Fruit fly (Drosophila melanogaster) whole organism, embryonic: ENCODE data around the gene Hr4.
A peak's percentile ranks its signal among the peaks of the same experiment; 100 is the strongest.

ENCODE experiments used
- ATbp ChIP-seq: fragments of 200-800 bp; sonication (Bioruptor generic); optimal IDR thresholded peaks from 2 replicates; lab custom pipeline; 2017; ENCODE audit warnings: missing biosample characterization, mild to moderate bottlenecking, missing genetic modification characterization, missing genetic modification reagents
- Blimp-1 ChIP-seq: fragments of 200-800 bp; sonication (Bioruptor generic); optimal IDR thresholded peaks from 3 replicates; lab custom pipeline; 2018; ENCODE audit warnings: missing biosample characterization, missing genetic modification characterization, mild to moderate bottlenecking, moderate library complexity, missing genetic modification reagents
- CG12219 ChIP-seq: fragments of 200-800 bp; sonication (Bioruptor generic); optimal IDR thresholded peaks from 3 replicates; lab custom pipeline; 2018; ENCODE audit warnings: missing biosample characterization, mild to moderate bottlenecking, missing genetic modification characterization
- CG12769 ChIP-seq: fragments of 200-800 bp; sonication (Bioruptor generic); optimal IDR thresholded peaks from 2 replicates; lab custom pipeline; 2019; ENCODE audit warnings: missing biosample characterization, mild to moderate bottlenecking, missing genetic modification characterization, moderate library complexity
- CG12942 ChIP-seq: fragments of 200-800 bp; sonication (Bioruptor generic); optimal IDR thresholded peaks from 3 replicates; lab custom pipeline; 2016; ENCODE audit warnings: missing biosample characterization, missing genetic modification characterization
- CG13287 ChIP-seq: fragments of 200-800 bp; sonication (Bioruptor generic); IDR thresholded peaks from 2 replicates; pipeline ENCODE4 v1.3.6; 2022; ENCODE audit warnings: missing biosample characterization, missing genetic modification characterization; ENCODE audit not compliant: partially characterized antibody
- CG13424 ChIP-seq: fragments of 200-800 bp; sonication (Bioruptor generic); optimal IDR thresholded peaks from 2 replicates; lab custom pipeline; 2019; ENCODE audit warnings: missing biosample characterization, mild to moderate bottlenecking, missing genetic modification characterization, moderate library complexity
- CG1603 ChIP-seq: fragments of 200-800 bp; sonication (Bioruptor generic); optimal IDR thresholded peaks from 2 replicates; lab custom pipeline; 2019; ENCODE audit warnings: missing biosample characterization, mild to moderate bottlenecking, missing genetic modification characterization, moderate library complexity
- CG1792 ChIP-seq: fragments of 200-800 bp; sonication (Bioruptor generic); optimal IDR thresholded peaks from 2 replicates; lab custom pipeline; 2016; ENCODE audit warnings: missing biosample characterization, missing genetic modification characterization
- CG4854 ChIP-seq: fragments of 200-800 bp; sonication (Bioruptor generic); optimal IDR thresholded peaks from 2 replicates; lab custom pipeline; 2016; ENCODE audit warnings: missing biosample characterization, missing genetic modification characterization, inconsistent platforms
- D ChIP-seq, 2 experiments: fragments of 200-800 bp in 1 of 2; fragments of >200 bp in 1 of 2; sonication (Bioruptor generic) in 1 of 2; optimal IDR thresholded peaks; 2 replicates in 1 of 2; 3 replicates in 1 of 2; lab custom pipeline; 2017; ENCODE audit warnings: mild to moderate bottlenecking in 1 of 2, missing biosample characterization in 1 of 2, missing genetic modification characterization in 1 of 2, missing genetic modification reagents in 1 of 2
- Drgx ChIP-seq: fragments of 200-800 bp; sonication (Bioruptor generic); IDR thresholded peaks from 2 replicates; pipeline ENCODE4 v1.3.6; 2022; ENCODE audit warnings: missing biosample characterization, missing genetic modification characterization
- Eip74EF ChIP-seq, 2 experiments: fragments of 200-800 bp in 1 of 2; fragments of >200 bp in 1 of 2; sonication (Bioruptor generic) in 1 of 2; optimal IDR thresholded peaks; 2 replicates each; lab custom pipeline; 2017 to 2019; ENCODE audit warnings: missing biosample characterization in 2 of 2, missing genetic modification characterization in 2 of 2, mild to moderate bottlenecking in 1 of 2, moderate library complexity in 1 of 2
- Hr3 ChIP-seq: fragments of 200-800 bp; sonication (Bioruptor generic); optimal IDR thresholded peaks from 3 replicates; lab custom pipeline; 2016; ENCODE audit warnings: missing biosample characterization, missing genetic modification characterization
- Hr51 ChIP-seq, 2 experiments: fragments of 200-800 bp; sonication (Bioruptor generic); optimal IDR thresholded peaks; 2 replicates in 1 of 2; 3 replicates in 1 of 2; lab custom pipeline; 2016 to 2018; ENCODE audit warnings: missing biosample characterization in 2 of 2, missing genetic modification characterization in 2 of 2, mild to moderate bottlenecking in 1 of 2, moderate library complexity in 1 of 2
- Med ChIP-seq: fragments of 200-800 bp; sonication (Bioruptor generic); peaks from one replicate; lab custom pipeline; 2016; ENCODE audit warnings: missing biosample characterization, missing genetic modification characterization, mild to moderate bottlenecking, inconsistent platforms, moderate library complexity
- Nf-YC ChIP-seq: fragments of 200-800 bp; optimal IDR thresholded peaks from 3 replicates; lab custom pipeline; 2019; ENCODE audit warnings: missing biosample characterization, mild to moderate bottlenecking, missing genetic modification characterization, moderate library complexity
- PHDP ChIP-seq: fragments of 200-800 bp; sonication (Bioruptor generic); optimal IDR thresholded peaks from 3 replicates; lab custom pipeline; 2018; ENCODE audit warnings: missing biosample characterization, mild to moderate bottlenecking, missing genetic modification characterization, moderate library complexity
- bsh ChIP-seq, 2 experiments: fragments of 200-800 bp; sonication (Bioruptor generic); optimal IDR thresholded peaks; 2 replicates each; lab custom pipeline; 2017 to 2018; ENCODE audit warnings: mild to moderate bottlenecking in 2 of 2, missing biosample characterization in 2 of 2, missing genetic modification characterization in 2 of 2, moderate library complexity in 1 of 2
- cas ChIP-seq: fragments of 200-800 bp; sonication (Bioruptor generic); IDR thresholded peaks from 2 replicates; pipeline ENCODE4 v1.3.6; 2022; ENCODE audit warnings: missing biosample characterization, missing genetic modification characterization
- ci ChIP-seq: fragments of 200-800 bp; sonication (Bioruptor generic); IDR thresholded peaks from 3 replicates; pipeline ENCODE4 v1.3.6; 2022; ENCODE audit warnings: missing biosample characterization, missing genetic modification characterization
- crol ChIP-seq: fragments of 200-800 bp; sonication (Bioruptor generic); IDR thresholded peaks from 2 replicates; pipeline ENCODE4 v1.3.6; 2022; ENCODE audit warnings: missing biosample characterization, missing genetic modification characterization
- dati ChIP-seq: fragments of 200-800 bp; sonication (Bioruptor generic); IDR thresholded peaks from 2 replicates; pipeline ENCODE4 v1.3.6; 2022; ENCODE audit warnings: missing biosample characterization, missing genetic modification characterization
- gt ChIP-seq: fragments of 200-800 bp; sonication (Bioruptor generic); IDR thresholded peaks from 2 replicates; pipeline ENCODE4 v1.3.6; 2022; ENCODE audit warnings: missing biosample characterization, missing genetic modification characterization
- hb ChIP-seq: fragments of 200-800 bp; sonication (Bioruptor generic); IDR thresholded peaks from 3 replicates; pipeline ENCODE4 v1.3.6; 2022; ENCODE audit warnings: missing biosample characterization, missing genetic modification characterization; ENCODE audit not compliant: partially characterized antibody
- kay ChIP-seq: fragments of 200-800 bp; sonication (Bioruptor generic); optimal IDR thresholded peaks from 2 replicates; lab custom pipeline; 2016; ENCODE audit warnings: missing biosample characterization, missing genetic modification characterization
- nau ChIP-seq: fragments of 200-800 bp; sonication (Bioruptor generic); optimal IDR thresholded peaks from 3 replicates; lab custom pipeline; 2017; ENCODE audit warnings: missing biosample characterization, mild to moderate bottlenecking, missing genetic modification characterization, missing genetic modification reagents
- phol ChIP-seq: fragments of 200-800 bp; sonication (Bioruptor generic); optimal IDR thresholded peaks from 3 replicates; lab custom pipeline; 2018; ENCODE audit warnings: missing biosample characterization, mild to moderate bottlenecking, missing genetic modification characterization, moderate library complexity
- prd ChIP-seq, 3 experiments: fragments of >200 bp in 2 of 3; fragments of 200-800 bp in 1 of 3; sonication (Bioruptor generic) in 1 of 3; optimal IDR thresholded peaks in 2 of 3; IDR thresholded peaks in 1 of 3; 2 replicates in 2 of 3; 3 replicates in 1 of 3; pipeline versions ENCODE4 v1.3.6 to Lab custom; 2017 to 2022; ENCODE audit warnings: missing biosample characterization in 1 of 3, missing genetic modification characterization in 1 of 3
- schlank ChIP-seq: fragments of 200-800 bp; sonication (Bioruptor generic); optimal IDR thresholded peaks from 2 replicates; lab custom pipeline; 2018; ENCODE audit warnings: missing biosample characterization, mild to moderate bottlenecking, missing genetic modification characterization
- sens ChIP-seq: fragments of 200-800 bp; sonication (Bioruptor generic); peaks from one replicate; lab custom pipeline; 2016; ENCODE audit warnings: missing biosample characterization, missing genetic modification characterization
- sr ChIP-seq: fragments of 200-800 bp; sonication (Bioruptor generic); IDR thresholded peaks from 3 replicates; pipeline ENCODE4 v1.3.6; 2022; ENCODE audit warnings: missing biosample characterization, missing genetic modification characterization
- tio ChIP-seq: fragments of 200-800 bp; sonication (Bioruptor generic); optimal IDR thresholded peaks from 2 replicates; lab custom pipeline; 2017; ENCODE audit warnings: missing biosample characterization, missing genetic modification characterization, inconsistent platforms

Hr4 gene

dm6 chrX:1984175-1984973, 42.6 kb downstream of the Hr4 start (continued):
- TF ChIP-seq D (optimal IDR thresholded peaks at IDR 0.05; lab: Kevin White, UChicago) (no peak), D (GFP tag; optimal IDR thresholded peaks at IDR 0.05; lab: Kevin White, UChicago) (peak; percentile 77), schlank (tag; lab: Kevin White, UChicago) (peak; percentile 58), CG12219 (GFP tag; lab: Kevin White, UChicago) (peak; percentile 77), CG1792 (GFP tag; lab: Kevin White, UChicago) (peak; percentile 60), dati (GFP tag; lab: Robert Waterston, UW) (peak; percentile 2; the same call in 1 of the 2 replicates), phol (peak; percentile 86), cas (GFP tag; lab: Robert Waterston, UW) (no peak), CG13424 (tag; lab: Kevin White, UChicago) (peak; percentile 82), CG12942 (GFP tag; lab: Kevin White, UChicago) (peak; percentile 48), kay (peak; percentile 16)

dm6 chrX:1985516-1985915, 43.8 kb downstream of the Hr4 start:
- TF ChIP-seq CG12769 (tag; lab: Kevin White, UChicago) (peak; percentile 10), nau (GFP tag; lab: Kevin White, UChicago) (peak; percentile 37), Nf-YC (tag; lab: Kevin White, UChicago) (no peak), sr (GFP tag; lab: Robert Waterston, UW) (peak; percentile 91), crol (GFP tag; lab: Robert Waterston, UW) (peak; percentile 66), Hr51 (GFP tag; optimal IDR thresholded peaks at IDR 0.05; lab: Kevin White, UChicago) (no peak), tio (GFP tag; lab: Kevin White, UChicago) (no peak), PHDP (no peak)

- TF ChIP-seq CG1603 (tag; lab: Kevin White, UChicago), result peak; percentile 29
- TF ChIP-seq prd (optimal IDR thresholded peaks at IDR 0.05; lab: Kevin White, UChicago), result no peak
- TF ChIP-seq prd (GFP tag; IDR thresholded peaks at IDR 0.05; lab: Robert Waterston, UW), result peak; percentile 33; the same call in 1 of the 3 replicates
- TF ChIP-seq gt (GFP tag; lab: Robert Waterston, UW), result no peak
- TF ChIP-seq Drgx (GFP tag; lab: Robert Waterston, UW), result peak; percentile 92
- peak; percentile 63; the same call in 1 of the 3 replicates for TF ChIP-seq ci (GFP tag; lab: Robert Waterston, UW)
- peak; percentile 22 to 32 for TF ChIP-seq bsh (GFP tag; optimal IDR thresholded peaks at IDR 0.05; lab: Kevin White, UChicago)
- peak; percentile 28 for TF ChIP-seq sens (GFP tag; lab: Kevin White, UChicago)
- no peak for TF ChIP-seq hb (GFP tag; lab: Robert Waterston, UW)
- TF ChIP-seq ATbp (GFP tag; lab: Kevin White, UChicago), result peak; percentile 36
Observed at dm6 chrX:1988673-1989072, 46.9 kb downstream of the Hr4 start.

dm6 chrX:1989981-1990380, 48.2 kb downstream of the Hr4 start:
- peak; percentile 63 for TF ChIP-seq Blimp-1 (GFP tag; lab: Kevin White, UChicago)
- no peak for TF ChIP-seq CG4854
- peak; percentile 25 for TF ChIP-seq Med
- TF ChIP-seq Eip74EF (GFP tag; optimal IDR thresholded peaks at IDR 0.05; lab: Kevin White, UChicago), result peak in 1 of 2 experiments; percentile 58
- TF ChIP-seq Hr3 (GFP tag; lab: Kevin White, UChicago), result no peak
- no peak for TF ChIP-seq CG13287 (GFP tag; lab: Robert Waterston, UW)
